Fruit fly (Drosophila melanogaster): ENCODE results near the gene Pitslre.

The Pitslre gene

DNA sequence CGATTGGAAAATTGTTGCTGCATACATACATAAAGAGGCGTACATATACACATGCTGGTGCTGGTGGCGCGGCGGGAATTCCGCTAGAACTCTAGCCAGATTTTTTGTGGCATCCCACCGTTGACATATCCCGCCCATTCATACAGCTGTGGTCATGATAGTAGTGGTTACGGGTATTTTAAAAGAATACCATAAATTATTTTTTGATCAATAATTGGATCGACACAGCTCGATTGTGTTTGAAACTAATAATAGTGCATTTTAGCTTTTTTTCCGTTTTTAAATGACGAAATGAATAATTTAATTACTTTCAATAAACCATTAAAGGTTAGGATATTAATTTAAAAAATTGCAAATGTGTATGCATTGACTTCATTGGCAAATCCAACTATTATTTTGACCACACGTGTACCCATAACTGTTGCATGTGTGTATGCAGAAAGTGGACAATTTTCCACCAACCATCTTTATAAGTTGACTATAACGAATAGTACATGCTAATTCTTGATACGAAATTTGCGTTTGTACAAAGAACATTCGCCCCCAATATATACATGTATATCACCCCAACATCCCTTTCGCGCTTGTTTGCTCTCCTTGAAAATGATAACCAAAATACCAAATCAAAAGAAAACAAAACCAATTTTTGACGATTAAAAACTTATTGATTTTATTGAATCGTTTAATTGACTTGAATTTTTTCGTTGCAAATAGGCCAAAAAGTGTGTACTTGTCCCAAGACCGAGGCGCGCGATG lies 741 bp downstream of the Pitslre start (continued):
- TF ChIP-seq gcm (GFP tag; optimal IDR thresholded peaks at IDR 0.05) (peak; percentile 67), wek (GFP tag; optimal IDR thresholded peaks at IDR 0.05) (peak; percentile 73), Lhr (GFP tag; optimal IDR thresholded peaks at IDR 0.05) (peak; percentile 47), tgo (GFP tag; IDR thresholded peaks at IDR 0.05) (peak; percentile 76), CG9609 (GFP tag; optimal IDR thresholded peaks at IDR 0.05) (peak; percentile 58), esg (GFP tag; conservative IDR thresholded peaks at IDR 0.05) (peak; percentile 71)

DNA sequence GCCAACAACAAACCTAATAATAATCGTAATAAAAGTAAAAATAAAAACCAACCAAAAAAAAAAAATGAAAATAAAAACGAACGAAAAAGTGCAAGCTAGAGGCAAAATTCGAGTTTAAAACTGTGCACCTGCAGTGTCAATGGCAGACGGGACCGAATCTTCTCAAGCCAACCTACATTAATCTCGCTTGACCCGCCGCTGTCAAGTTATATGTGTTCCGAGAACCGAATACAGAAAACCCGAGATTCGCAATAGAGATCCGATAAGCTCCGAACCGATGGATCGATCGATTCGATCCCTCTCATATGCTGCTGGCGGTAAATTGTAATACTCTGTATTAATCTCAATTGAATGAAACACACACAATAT lies 1.3 kb downstream of the Pitslre start:
- TF ChIP-seq wdn (GFP tag; IDR thresholded peaks at IDR 0.05): no peak
- no peak for TF ChIP-seq CG6689 (GFP tag; IDR thresholded peaks at IDR 0.05)
- no peak for TF ChIP-seq pita (GFP tag; optimal IDR thresholded peaks at IDR 0.05)
- no peak for TF ChIP-seq TFAM (GFP tag; optimal IDR thresholded peaks at IDR 0.05)
- TF ChIP-seq Chrac-16 (GFP tag; optimal IDR thresholded peaks at IDR 0.05): no peak
- no peak for TF ChIP-seq CG30020 (tag; optimal IDR thresholded peaks at IDR 0.05)
- no peak for TF ChIP-seq dysf (GFP tag; IDR thresholded peaks at IDR 0.05)
- TF ChIP-seq CG43689 (GFP tag; IDR thresholded peaks at IDR 0.05): no peak

DNA sequence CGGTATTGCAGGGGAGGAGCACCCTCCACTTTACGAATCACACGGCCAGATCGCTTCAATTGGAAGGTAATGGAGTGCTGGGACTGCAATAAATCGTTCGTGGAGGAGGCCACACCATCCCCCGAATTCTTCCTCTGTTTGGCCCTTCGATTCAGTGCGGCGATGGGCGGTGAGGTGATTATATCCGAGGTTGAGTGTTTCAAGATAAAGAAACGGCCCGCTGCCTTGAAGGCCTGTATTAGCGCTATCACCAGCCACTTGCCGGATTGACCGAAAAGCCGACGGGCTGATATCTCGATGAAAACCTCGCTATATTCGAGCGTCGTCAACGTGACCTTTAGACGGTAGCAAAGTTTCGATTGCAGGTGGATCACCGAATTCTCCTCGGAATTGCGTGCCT lies 6.2 kb downstream of the Pitslre start:
- TF ChIP-seq sug (tag; optimal IDR thresholded peaks at IDR 0.05) (peak; percentile 31), Med (GFP tag) (peak; percentile 48), mirr (GFP tag; optimal IDR thresholded peaks at IDR 0.05) (peak; percentile 37), bigmax (GFP tag; optimal IDR thresholded peaks at IDR 0.05) (no peak), exex (tag; optimal IDR thresholded peaks at IDR 0.05) (peak; percentile 32), ftz-f1 (GFP tag; optimal IDR thresholded peaks at IDR 0.05) (peak; percentile 56), D19A (tag; optimal IDR thresholded peaks at IDR 0.05) (no peak), CG34376 (GFP tag; optimal IDR thresholded peaks at IDR 0.05) (peak; percentile 91), zen2 (GFP tag; IDR thresholded peaks at IDR 0.05; ENCODE audit: partially characterized antibody) (0 out of 3 replicates have a peak, but pooled peaks have one; percentile 12), jumu (GFP tag; optimal IDR thresholded peaks at IDR 0.05) (no peak)

DNA sequence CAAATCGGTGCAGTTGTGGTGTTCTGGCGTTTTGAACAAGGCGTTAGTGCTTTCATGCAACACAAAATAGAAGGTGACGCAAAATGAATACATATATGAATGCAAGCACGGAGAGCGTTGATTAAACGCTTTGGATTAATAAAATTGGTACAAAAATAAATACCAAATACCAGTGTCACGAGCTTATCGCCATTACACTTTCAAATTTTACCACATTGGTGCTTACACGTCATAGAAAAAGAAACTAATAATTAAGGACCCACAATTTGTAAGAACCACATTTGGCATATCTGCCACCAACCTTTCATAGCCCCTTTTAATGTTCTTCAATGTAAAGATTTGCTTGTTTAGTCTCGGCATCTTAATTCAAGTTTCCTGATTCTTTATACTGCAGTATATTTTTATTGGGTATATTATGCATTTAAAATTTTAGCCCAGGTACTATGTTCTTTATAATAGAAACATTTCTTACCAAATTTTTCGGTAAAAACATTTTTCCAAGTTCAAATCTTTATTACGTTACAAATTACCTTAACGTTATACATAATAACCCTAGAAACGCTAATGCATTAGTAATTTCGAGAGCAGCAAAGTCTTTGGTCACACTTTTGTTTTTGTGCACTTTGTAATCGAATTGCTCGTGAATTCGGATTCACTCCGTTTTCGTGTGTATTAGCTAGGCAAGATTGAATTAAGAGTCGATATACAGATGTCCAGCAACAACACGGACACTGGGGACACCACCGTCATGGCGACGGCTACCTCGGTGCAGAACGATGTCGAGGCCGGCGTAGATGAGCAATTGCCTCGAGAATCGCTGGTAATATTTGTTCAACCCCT lies 7.1 kb downstream of the Pitslre start, which contains the start of the genes Pex16 and Pex14:
Pex16 (minus strand) TSS at position 41 of the 840 bp plus-strand sequence.
Pex14 (plus strand) TSS at position 576 of the 840 bp plus-strand sequence.
- TF ChIP-seq sr (GFP tag; IDR thresholded peaks at IDR 0.05) (peak; percentile 22; the same call in 1 of the 3 replicates), HLH54F (GFP tag; optimal IDR thresholded peaks at IDR 0.05) (peak; percentile 77), CG13894 (tag; optimal IDR thresholded peaks at IDR 0.05) (no peak), org-1 (GFP tag; optimal IDR thresholded peaks at IDR 0.05) (no peak), Ets65A (GFP tag) (peak; percentile 97), CG8089 (GFP tag; optimal IDR thresholded peaks at IDR 0.05) (peak; percentile 81), p53 (GFP tag; optimal IDR thresholded peaks at IDR 0.05) (peak; percentile 71), Hr51 (GFP tag; optimal IDR thresholded peaks at IDR 0.05) (peak in 1 of 2 experiments; percentile 70), dan (GFP tag; IDR thresholded peaks at IDR 0.05) (0 out of 2 replicates have a peak, but pooled peaks have one; percentile 36), otp (GFP tag; IDR thresholded peaks at IDR 0.05) (no peak), bab2 (GFP tag; optimal IDR thresholded peaks at IDR 0.05) (peak; percentile 82), CG3163 (GFP tag; optimal IDR thresholded peaks at IDR 0.05) (peak; percentile 36), CG17802 (tag; optimal IDR thresholded peaks at IDR 0.05) (peak; percentile 34), Sox100B (GFP tag; optimal IDR thresholded peaks at IDR 0.05) (no peak), bcd (GFP tag; optimal IDR thresholded peaks at IDR 0.05) (peak; percentile 73), CG12236 (GFP tag; optimal IDR thresholded peaks at IDR 0.05) (peak; percentile 35), CkIIα-i1 (GFP tag; IDR thresholded peaks at IDR 0.05) (no peak), Side (GFP tag; optimal IDR thresholded peaks at IDR 0.05) (peak; percentile 68), CG32532 (GFP tag; IDR thresholded peaks at IDR 0.05) (peak; percentile 82), grn (GFP tag; optimal IDR thresholded peaks at IDR 0.05) (no peak), CG18262 (tag; optimal IDR thresholded peaks at IDR 0.05) (peak; percentile 67)

Data from whole organism, embryonic.